Worm (Caenorhabditis elegans) whole organism, L1 larva: ENCODE results near the gene F47F2.3.

Experiments used
- F16B12.6 ChIP-seq: fragments of 150-350 bp; optimal IDR thresholded peaks from 2 replicates; lab custom pipeline; 2014; ENCODE audit warnings: missing biosample characterization, missing genetic modification characterization
- blmp-1 ChIP-seq: fragments of 150-350 bp; optimal IDR thresholded peaks from 2 replicates; lab custom pipeline; 2014; ENCODE audit warnings: missing biosample characterization, missing genetic modification characterization
- ceh-82 ChIP-seq, 3 experiments: fragments of 150-350 bp in 1 of 3; sonication (generic microtip) in 2 of 3; optimal IDR thresholded peaks; 2 replicates each; lab custom pipeline; 2014 to 2017; ENCODE audit warnings: missing biosample characterization in 3 of 3, missing genetic modification characterization in 3 of 3
- fkh-10 ChIP-seq: sonication (generic microtip); optimal IDR thresholded peaks from 2 replicates; lab custom pipeline; 2017; ENCODE audit warnings: missing biosample characterization, missing genetic modification reagents, missing genetic modification characterization
- jun-1 ChIP-seq: fragments of 150-350 bp; optimal IDR thresholded peaks from 2 replicates; lab custom pipeline; 2014; ENCODE audit warnings: missing biosample characterization, missing genetic modification reagents, missing genetic modification characterization
- lin-39 ChIP-seq: fragments of 150-350 bp; optimal IDR thresholded peaks from 2 replicates; lab custom pipeline; 2014; ENCODE audit warnings: missing biosample characterization, missing genetic modification reagents, missing genetic modification characterization
- lsy-2 ChIP-seq, 2 experiments: fragments of 150-350 bp; optimal IDR thresholded peaks; 2 replicates each; lab custom pipeline; 2014; ENCODE audit warnings: missing biosample characterization in 2 of 2, missing genetic modification characterization in 2 of 2
- nhr-76 ChIP-seq: sonication (generic microtip); optimal IDR thresholded peaks from 2 replicates; lab custom pipeline; 2017; ENCODE audit warnings: missing biosample characterization, missing genetic modification characterization
- rnt-1 ChIP-seq: sonication (generic microtip); optimal IDR thresholded peaks from 2 replicates; lab custom pipeline; 2016; ENCODE audit warnings: mild to moderate bottlenecking, missing genetic modification characterization, moderate library complexity, missing compliant biosample characterization
- unc-62 ChIP-seq: fragments of 150-350 bp; optimal IDR thresholded peaks from 2 replicates; lab custom pipeline; 2014; ENCODE audit warnings: missing biosample characterization, missing genetic modification reagents, missing genetic modification characterization

DNA sequence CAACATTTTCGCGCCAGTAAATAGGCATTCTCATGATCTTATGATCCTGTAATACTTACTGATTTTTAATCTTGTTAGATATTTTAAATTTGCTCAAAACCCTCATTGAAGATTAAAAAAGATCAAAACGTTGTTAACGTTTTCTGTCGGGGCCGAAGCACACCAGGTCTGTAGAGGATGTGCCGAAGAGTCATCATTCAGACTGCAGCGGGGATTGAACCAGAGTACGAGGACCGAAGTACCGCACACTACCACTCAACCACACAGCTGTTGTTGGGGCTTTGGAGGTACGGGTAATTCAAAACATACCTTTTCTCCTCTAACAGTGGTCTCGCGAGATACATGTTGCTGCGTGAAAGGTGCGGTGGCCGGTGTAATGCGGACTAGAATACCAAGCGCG lies 18.8 kb upstream of the F47F2.3 start:
- TF ChIP-seq nhr-76 (tag; lab: Kevin White, UChicago) (no peak), blmp-1 (tag; lab: Kevin White, UChicago) (no peak), jun-1 (no peak), F16B12.6 (tag; lab: Kevin White, UChicago) (no peak), fkh-10 (GFP tag; lab: Kevin White, UChicago) (no peak), lsy-2 (tag; optimal IDR thresholded peaks at IDR 0.05; lab: Kevin White, UChicago) (no peak), rnt-1 (tag; lab: Kevin White, UChicago) (peak; percentile 61), unc-62 (no peak), lin-39 (tag; lab: Kevin White, UChicago) (no peak), ceh-82 (tag; optimal IDR thresholded peaks at IDR 0.05; lab: Kevin White, UChicago) (no peak)
